Fruit fly (Drosophila melanogaster): Measurements from ENCODE around the gene Oseg5.

DNA sequence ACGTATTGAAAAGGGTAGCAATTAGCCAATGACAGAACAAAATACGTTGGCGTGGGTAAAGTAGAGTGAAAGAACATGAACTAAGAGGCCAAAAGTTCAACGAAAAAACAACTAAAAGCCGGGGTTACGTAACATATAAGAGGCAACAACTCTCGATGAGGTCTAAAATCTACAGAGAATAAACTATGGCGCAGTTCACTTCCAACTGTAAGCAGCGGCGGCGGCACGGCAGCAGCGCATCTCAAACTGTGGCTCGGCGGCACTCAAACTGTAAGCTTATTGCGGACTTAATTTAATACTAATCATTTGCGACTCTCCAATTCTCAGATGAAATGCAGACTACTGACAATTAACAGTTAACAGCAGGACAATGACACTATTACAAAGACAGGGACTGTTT, 38.9 kb upstream of the Oseg5 start:
- TF ChIP-seq CG1620 (GFP tag; optimal IDR thresholded peaks at IDR 0.05) (no peak), kay (GFP tag; ENCODE audit: borderline replicate concordance) (no peak), CG33017 (tag; optimal IDR thresholded peaks at IDR 0.05) (no peak), Clk (GFP tag; optimal IDR thresholded peaks at IDR 0.05) (no peak), cic (GFP tag; optimal IDR thresholded peaks at IDR 0.05) (no peak), CG5204 (GFP tag; optimal IDR thresholded peaks at IDR 0.05) (no peak), Crg-1 (GFP tag; optimal IDR thresholded peaks at IDR 0.05) (no peak), CG11617 (GFP tag; optimal IDR thresholded peaks at IDR 0.05) (no peak), CG14711 (tag; optimal IDR thresholded peaks at IDR 0.05) (no peak), toe (GFP tag; optimal IDR thresholded peaks at IDR 0.05) (no peak), bab1 (GFP tag; optimal IDR thresholded peaks at IDR 0.05) (no peak), CG12768 (GFP tag; optimal IDR thresholded peaks at IDR 0.05) (no peak), Mnt (GFP tag; optimal IDR thresholded peaks at IDR 0.05) (no peak), CG7101 (tag; optimal IDR thresholded peaks at IDR 0.05) (no peak)
